Worm (Caenorhabditis elegans): ENCODE data around the gene Y62H9A.11.

Gene Y62H9A.11

DNA sequence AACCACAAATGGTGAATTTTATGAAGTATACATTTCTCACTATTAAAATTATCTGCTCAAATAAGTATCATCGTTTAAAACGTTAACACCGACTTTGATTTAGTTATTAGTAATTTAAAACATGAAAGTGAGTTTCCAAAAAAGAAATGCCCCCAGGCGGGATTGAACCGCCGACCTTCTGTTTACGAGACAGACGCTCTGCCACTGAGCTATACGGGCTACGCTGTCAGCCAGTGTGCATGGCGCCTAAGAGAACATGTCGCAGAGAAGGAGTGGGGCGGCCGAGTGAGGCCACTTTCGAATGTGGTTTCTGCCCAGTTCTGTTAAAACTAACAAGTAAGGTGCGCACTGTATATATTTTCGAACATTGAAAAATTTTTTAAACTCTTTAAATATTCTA is 27.8 kb upstream of the Y62H9A.11 start:
- TF ChIP-seq sptf-1 (tag; optimal IDR thresholded peaks at IDR 0.05) (peak; percentile 87), unc-62 (GFP tag; optimal IDR thresholded peaks at IDR 0.05) (no peak), mls-2 (tag; optimal IDR thresholded peaks at IDR 0.05) (peak; percentile 73), nhr-237 (tag; optimal IDR thresholded peaks at IDR 0.05) (no peak), bed-3 (GFP tag; optimal IDR thresholded peaks at IDR 0.05) (peak; percentile 65), lsy-2 (tag; optimal IDR thresholded peaks at IDR 0.05) (no peak), cnd-1 (tag; optimal IDR thresholded peaks at IDR 0.05) (peak; percentile 85), nhr-12 (tag; optimal IDR thresholded peaks at IDR 0.05) (no peak), pha-4 (tag; optimal IDR thresholded peaks at IDR 0.05) (peak; percentile 41), ceh-43 (GFP tag; optimal IDR thresholded peaks at IDR 0.05) (peak; percentile 41), nhr-76 (tag; optimal IDR thresholded peaks at IDR 0.05) (no peak), drap-1 (GFP tag; optimal IDR thresholded peaks at IDR 0.05) (peak; percentile 85), zip-8 (tag; optimal IDR thresholded peaks at IDR 0.05) (no peak), lin-32 (GFP tag; optimal IDR thresholded peaks at IDR 0.05) (peak; percentile 41), nhr-28 (tag; optimal IDR thresholded peaks at IDR 0.05) (no peak), ceh-83 (GFP tag; optimal IDR thresholded peaks at IDR 0.05) (peak; percentile 69), elt-3 (tag; optimal IDR thresholded peaks at IDR 0.05) (no peak), M03D4.4 (tag; optimal IDR thresholded peaks at IDR 0.05) (peak; percentile 80), ham-2 (GFP tag; optimal IDR thresholded peaks at IDR 0.05) (peak; percentile 62), sem-2 (GFP tag; optimal IDR thresholded peaks at IDR 0.05) (peak; percentile 70), unc-120 (tag; optimal IDR thresholded peaks at IDR 0.05; ENCODE audit: poor library complexity, severe bottlenecking) (peak; percentile 75), mep-1 (tag; optimal IDR thresholded peaks at IDR 0.05) (peak; percentile 16), ces-1 (GFP tag; optimal IDR thresholded peaks at IDR 0.05) (peak; percentile 42), tbx-8 (GFP tag; optimal IDR thresholded peaks at IDR 0.05) (peak; percentile 28), ceh-39 (tag; optimal IDR thresholded peaks at IDR 0.05) (no peak)

DNA sequence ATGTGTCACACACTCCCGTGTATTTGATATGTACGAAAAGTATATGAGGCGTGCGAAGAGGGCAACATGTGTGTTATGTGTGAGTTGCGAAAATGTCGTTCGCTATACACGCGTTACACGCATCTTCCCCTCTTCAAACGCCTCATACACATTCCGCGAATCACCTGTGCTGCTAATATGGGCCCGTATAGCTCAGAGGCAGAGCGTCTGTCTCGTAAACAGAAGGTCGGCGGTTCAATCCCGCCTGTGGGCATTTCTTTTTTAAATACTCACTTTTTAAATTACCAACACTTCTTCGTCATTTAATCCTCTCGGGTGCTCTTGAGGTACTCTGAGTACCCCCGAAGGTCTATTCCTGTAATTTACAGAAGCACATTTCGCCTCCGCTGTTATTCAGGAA is 26.4 kb upstream of the Y62H9A.11 start:
- TF ChIP-seq blmp-1 (tag; optimal IDR thresholded peaks at IDR 0.05) (no peak), unc-62 (GFP tag; optimal IDR thresholded peaks at IDR 0.05) (no peak)

DNA sequence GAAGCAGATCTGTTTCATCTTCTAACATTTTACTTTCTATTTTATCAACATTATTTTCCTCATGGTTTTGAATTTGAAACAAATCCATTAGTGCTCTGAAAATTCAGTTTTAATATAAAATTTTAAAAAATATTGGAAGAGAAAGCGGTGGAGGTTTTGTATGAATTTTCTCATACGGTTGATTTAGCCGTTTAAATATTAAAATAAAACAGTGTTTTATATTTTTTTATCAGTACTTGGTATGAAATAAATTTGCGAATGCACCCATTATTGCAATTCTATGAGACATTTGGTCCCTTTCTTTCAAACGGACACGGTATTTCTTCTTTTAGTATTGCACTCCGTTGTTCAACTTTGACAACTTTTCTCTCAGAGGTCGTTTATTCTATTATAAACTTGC is 24.4 kb upstream of the Y62H9A.11 start, which contains the start of gene dot-1.4:
TSS of gene dot-1.4 (minus strand) at position 101 of the 400 bp plus-strand sequence.
- TF ChIP-seq flh-1 (GFP tag; optimal IDR thresholded peaks at IDR 0.05) (no peak), ceh-43 (GFP tag; optimal IDR thresholded peaks at IDR 0.05) (no peak), hlh-1 (tag; optimal IDR thresholded peaks at IDR 0.05) (no peak), nhr-28 (tag; optimal IDR thresholded peaks at IDR 0.05) (no peak), lin-13 (tag; optimal IDR thresholded peaks at IDR 0.05) (no peak), cnd-1 (tag; optimal IDR thresholded peaks at IDR 0.05) (no peak), snpc-4 (tag; optimal IDR thresholded peaks at IDR 0.05) (no peak), tbx-8 (GFP tag; optimal IDR thresholded peaks at IDR 0.05) (no peak), ceh-83 (GFP tag; optimal IDR thresholded peaks at IDR 0.05) (no peak), M03D4.4 (tag; optimal IDR thresholded peaks at IDR 0.05) (no peak)

DNA sequence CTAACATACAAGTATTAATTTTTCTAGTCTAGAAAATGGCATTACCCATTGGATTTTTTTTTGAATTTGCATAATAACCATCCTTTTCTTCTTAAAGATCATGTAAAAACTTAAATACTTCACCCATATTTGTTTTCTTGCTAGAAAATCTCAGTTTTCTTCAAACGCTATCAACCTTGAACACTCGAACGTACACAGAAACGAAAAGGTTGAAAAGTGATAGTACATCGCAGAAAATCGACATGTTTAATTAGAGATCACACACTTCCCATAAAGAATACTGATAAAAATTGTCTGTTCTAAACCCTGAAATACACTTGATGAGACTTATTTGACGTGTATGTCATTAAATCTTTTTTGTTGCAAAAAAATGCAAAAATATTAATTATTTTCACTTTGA is 20.4 kb upstream of the Y62H9A.11 start, which contains the start of gene F55G7.4:
TSS of gene F55G7.4 (plus strand) at position 301 of the 400 bp plus-strand sequence.
- TF ChIP-seq lsy-2 (tag; optimal IDR thresholded peaks at IDR 0.05) (no peak), unc-62 (GFP tag; optimal IDR thresholded peaks at IDR 0.05) (no peak), mls-2 (tag; optimal IDR thresholded peaks at IDR 0.05) (no peak)

DNA sequence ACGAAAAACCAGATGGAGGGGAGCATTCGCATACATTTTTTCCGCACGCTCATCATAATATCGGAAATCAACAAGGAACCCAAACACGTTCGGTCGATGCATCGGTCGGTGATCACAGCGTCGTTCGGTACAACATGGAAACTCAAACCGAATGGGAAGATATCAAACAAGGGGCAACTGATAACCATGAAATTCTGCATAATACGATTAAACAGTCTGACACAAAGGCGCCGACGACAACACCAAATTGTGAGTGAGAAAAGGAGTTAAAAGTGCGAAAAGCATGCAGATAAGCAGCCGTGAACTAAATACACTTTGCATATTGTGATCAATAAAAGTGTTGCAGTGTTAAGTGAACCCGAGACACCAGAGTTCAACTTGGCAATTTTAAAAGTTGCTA is 18.1 kb upstream of the Y62H9A.11 start:
- TF ChIP-seq snpc-4 (tag; optimal IDR thresholded peaks at IDR 0.05) (no peak), unc-62 (GFP tag; optimal IDR thresholded peaks at IDR 0.05) (no peak), ceh-43 (GFP tag; optimal IDR thresholded peaks at IDR 0.05) (no peak), bed-3 (GFP tag; optimal IDR thresholded peaks at IDR 0.05) (no peak), ceh-39 (tag; optimal IDR thresholded peaks at IDR 0.05) (no peak), blmp-1 (tag; optimal IDR thresholded peaks at IDR 0.05) (no peak), M03D4.4 (tag; optimal IDR thresholded peaks at IDR 0.05) (no peak), nhr-28 (tag; optimal IDR thresholded peaks at IDR 0.05) (no peak), ceh-83 (GFP tag; optimal IDR thresholded peaks at IDR 0.05) (no peak), mls-2 (tag; optimal IDR thresholded peaks at IDR 0.05) (no peak), sptf-1 (tag; optimal IDR thresholded peaks at IDR 0.05) (no peak), nhr-237 (tag; optimal IDR thresholded peaks at IDR 0.05) (no peak), nhr-76 (tag; optimal IDR thresholded peaks at IDR 0.05) (no peak), hlh-1 (tag; optimal IDR thresholded peaks at IDR 0.05) (no peak)
